Comparison of ENCODE assay signal across 3 worm cellular contexts in the genomic region with DNA sequence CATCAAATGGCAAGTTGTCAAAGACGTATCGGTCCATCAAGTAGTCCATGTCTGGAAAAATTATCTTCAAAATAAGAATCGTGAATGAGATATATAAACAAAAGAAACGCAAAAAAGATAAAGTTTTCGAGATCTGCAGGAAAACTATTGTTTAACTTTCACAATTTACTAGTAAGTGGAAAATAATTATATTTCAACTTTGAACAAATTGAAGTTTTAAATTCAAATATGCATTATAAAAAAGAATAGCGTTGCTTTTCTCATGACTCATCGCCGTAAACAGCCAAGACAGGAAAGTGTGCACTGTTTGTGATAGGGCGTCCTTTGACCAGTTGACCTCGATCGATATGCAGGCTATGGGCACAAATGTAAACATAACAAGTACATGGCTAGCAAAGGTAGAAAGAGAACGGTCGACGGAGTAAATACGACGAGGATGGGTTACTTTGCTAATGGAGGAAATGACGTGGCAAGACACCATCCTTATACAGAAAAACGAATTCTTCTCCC.
A peak's percentile ranks its signal among the peaks of the same experiment; 100 is the strongest.
TF ChIP-seq lines count a peak whose summit lies in the region.

A gene (minus strand): TSS at position 51 of the 510 bp plus-strand sequence.

TF ChIP-seq in whole organism, L3 larva, 47 proteins besides CTCF, POLR2A, EP300 and RAD21:
- no peak for TF ChIP-seq hmg-11 (tag; optimal IDR thresholded peaks at IDR 0.05; lab: Kevin White, UChicago)
- no peak for TF ChIP-seq unc-39 (tag; optimal IDR thresholded peaks at IDR 0.05; lab: Kevin White, UChicago)
- TF ChIP-seq lin-39 (tag; optimal IDR thresholded peaks at IDR 0.05; lab: Kevin White, UChicago) = no peak
- TF ChIP-seq nfya-1 (tag; optimal IDR thresholded peaks at IDR 0.05; lab: Kevin White, UChicago; ENCODE audit: insufficient read depth) = no peak
- TF ChIP-seq nhr-23 (tag; optimal IDR thresholded peaks at IDR 0.05; lab: Kevin White, UChicago) = no peak
- peak; percentile 91 for TF ChIP-seq pha-4 (tag; optimal IDR thresholded peaks at IDR 0.05; lab: Kevin White, UChicago)
TF ChIP-seq in whole organism, L3 larva: peak in this region for 1.

TF ChIP-seq in whole organism, L4 larva, 104 proteins besides CTCF, POLR2A, EP300 and RAD21:
- no peak for TF ChIP-seq ama-1 (optimal IDR thresholded peaks at IDR 0.05; lab: Kevin White, UChicago)
- no peak for TF ChIP-seq nhr-11 (tag; optimal IDR thresholded peaks at IDR 0.05; lab: Kevin White, UChicago)
- no peak for TF ChIP-seq dmd-9 (GFP tag; IDR thresholded peaks at IDR 0.05; lab: Robert Waterston, UW)
- no peak for TF ChIP-seq zip-11 (GFP tag; IDR thresholded peaks at IDR 0.05; lab: Robert Waterston, UW)
- TF ChIP-seq tra-1 (GFP tag; IDR thresholded peaks at IDR 0.05; lab: Robert Waterston, UW) = no peak
- no peak for TF ChIP-seq zag-1 (tag; optimal IDR thresholded peaks at IDR 0.05; lab: Kevin White, UChicago)
- no peak for TF ChIP-seq nhr-237 (tag; optimal IDR thresholded peaks at IDR 0.05; lab: Kevin White, UChicago)
- TF ChIP-seq lin-1 (GFP tag; IDR thresholded peaks at IDR 0.05; lab: Robert Waterston, UW) = no peak
- no peak for TF ChIP-seq nhr-76 (tag; optimal IDR thresholded peaks at IDR 0.05; lab: Kevin White, UChicago)
- TF ChIP-seq dmd-6 (GFP tag; IDR thresholded peaks at IDR 0.05; lab: Robert Waterston, UW) = no peak
- TF ChIP-seq lin-29 (GFP tag; IDR thresholded peaks at IDR 0.05; lab: Robert Waterston, UW) = no peak
- no peak for TF ChIP-seq unc-130 (GFP tag; optimal IDR thresholded peaks at IDR 0.05; lab: Kevin White, UChicago)
- no peak for TF ChIP-seq Y5F2A.4 (GFP tag; optimal IDR thresholded peaks at IDR 0.05; lab: Kevin White, UChicago)
- no peak for TF ChIP-seq aly-2 (tag; optimal IDR thresholded peaks at IDR 0.05; lab: Kevin White, UChicago)
- TF ChIP-seq duxl-1 (tag; optimal IDR thresholded peaks at IDR 0.05; lab: Kevin White, UChicago; ENCODE audit: poor library complexity) = no peak
- no peak for TF ChIP-seq ZK337.2 (GFP tag; IDR thresholded peaks at IDR 0.05; lab: Robert Waterston, UW)
- no peak for TF ChIP-seq Y75B8A.6 (GFP tag; IDR thresholded peaks at IDR 0.05; lab: Robert Waterston, UW)
- no peak for TF ChIP-seq snpc-4 (tag; optimal IDR thresholded peaks at IDR 0.05; lab: Kevin White, UChicago)
- no peak for TF ChIP-seq ceh-82 (tag; optimal IDR thresholded peaks at IDR 0.05; lab: Kevin White, UChicago)
- TF ChIP-seq mdl-1 (tag; optimal IDR thresholded peaks at IDR 0.05; lab: Kevin White, UChicago) = no peak
- no peak for TF ChIP-seq T20F7.1 (GFP tag; optimal IDR thresholded peaks at IDR 0.05; lab: Kevin White, UChicago)
- no peak for TF ChIP-seq T26A8.4 (GFP tag; IDR thresholded peaks at IDR 0.05; lab: Robert Waterston, UW)
- no peak for TF ChIP-seq daf-16 (GFP tag; optimal IDR thresholded peaks at IDR 0.05; lab: Kevin White, UChicago)
- TF ChIP-seq daf-16 (tag; optimal IDR thresholded peaks at IDR 0.05; lab: Kevin White, UChicago) = peak; percentile 88
- TF ChIP-seq pha-4 (GFP tag; IDR thresholded peaks at IDR 0.05; lab: Robert Waterston, UW) = no peak
- TF ChIP-seq pha-4 (tag; optimal IDR thresholded peaks at IDR 0.05; lab: Kevin White, UChicago) = peak; percentile 53
- TF ChIP-seq F37D6.2 (tag; optimal IDR thresholded peaks at IDR 0.05; lab: Kevin White, UChicago) = no peak
- no peak for TF ChIP-seq pqm-1 (tag; optimal IDR thresholded peaks at IDR 0.05; lab: Kevin White, UChicago)
- TF ChIP-seq egl-43 (GFP tag; IDR thresholded peaks at IDR 0.05; lab: Robert Waterston, UW) = no peak
- TF ChIP-seq F10B5.3 (tag; optimal IDR thresholded peaks at IDR 0.05; lab: Kevin White, UChicago) = no peak
- no peak for TF ChIP-seq zip-2 (tag; optimal IDR thresholded peaks at IDR 0.05; lab: Kevin White, UChicago)
- no peak for TF ChIP-seq arid-1 (GFP tag; conservative IDR thresholded peaks at IDR 0.05; lab: Robert Waterston, UW)
- TF ChIP-seq dve-1 (tag; optimal IDR thresholded peaks at IDR 0.05; lab: Kevin White, UChicago; ENCODE audit: insufficient read depth) = peak; percentile 24
- TF ChIP-seq spr-1 (tag; optimal IDR thresholded peaks at IDR 0.05; lab: Kevin White, UChicago) = no peak
- TF ChIP-seq unc-62 (GFP tag; optimal IDR thresholded peaks at IDR 0.05 in 1 of 2; lab: Kevin White, UChicago) = no peak
- TF ChIP-seq unc-62 (tag; optimal IDR thresholded peaks at IDR 0.05; lab: Kevin White, UChicago) = no peak
- peak; percentile 52 for TF ChIP-seq nhr-6 (tag; optimal IDR thresholded peaks at IDR 0.05; lab: Kevin White, UChicago)
- no peak for TF ChIP-seq Y105C5A.15 (GFP tag; IDR thresholded peaks at IDR 0.05; lab: Robert Waterston, UW)
- no peak for TF ChIP-seq ceh-20 (GFP tag; IDR thresholded peaks at IDR 0.05; lab: Robert Waterston, UW)

TF ChIP-seq in whole organism, mixed stage, embryonic, 35 proteins besides CTCF, POLR2A, EP300 and RAD21:
- TF ChIP-seq bed-3 (GFP tag; optimal IDR thresholded peaks at IDR 0.05; lab: Kevin White, UChicago) = no peak
- TF ChIP-seq unc-39 (tag; optimal IDR thresholded peaks at IDR 0.05; lab: Kevin White, UChicago) = no peak
- peak; percentile 27 for TF ChIP-seq nhr-2 (tag; optimal IDR thresholded peaks at IDR 0.05; lab: Kevin White, UChicago)
- TF ChIP-seq M03D4.4 (tag; optimal IDR thresholded peaks at IDR 0.05; lab: Kevin White, UChicago) = no peak
- no peak for TF ChIP-seq unc-62 (GFP tag; optimal IDR thresholded peaks at IDR 0.05; lab: Kevin White, UChicago)
- no peak for TF ChIP-seq ceh-43 (GFP tag; optimal IDR thresholded peaks at IDR 0.05; lab: Kevin White, UChicago)
- no peak for TF ChIP-seq lin-13 (tag; optimal IDR thresholded peaks at IDR 0.05; lab: Kevin White, UChicago)
- TF ChIP-seq pha-4 (tag; optimal IDR thresholded peaks at IDR 0.05; lab: Kevin White, UChicago) = peak; percentile 77
- no peak for TF ChIP-seq nhr-237 (tag; optimal IDR thresholded peaks at IDR 0.05; lab: Kevin White, UChicago)
